Worm (Caenorhabditis elegans): ENCODE results near the gene fat-4.
"Not testable (repeated sequence)": the region's sequence is repeated elsewhere in the genome, so short reads cannot be mapped to it uniquely, and the experiment has no call there.

fat-4 gene

DNA sequence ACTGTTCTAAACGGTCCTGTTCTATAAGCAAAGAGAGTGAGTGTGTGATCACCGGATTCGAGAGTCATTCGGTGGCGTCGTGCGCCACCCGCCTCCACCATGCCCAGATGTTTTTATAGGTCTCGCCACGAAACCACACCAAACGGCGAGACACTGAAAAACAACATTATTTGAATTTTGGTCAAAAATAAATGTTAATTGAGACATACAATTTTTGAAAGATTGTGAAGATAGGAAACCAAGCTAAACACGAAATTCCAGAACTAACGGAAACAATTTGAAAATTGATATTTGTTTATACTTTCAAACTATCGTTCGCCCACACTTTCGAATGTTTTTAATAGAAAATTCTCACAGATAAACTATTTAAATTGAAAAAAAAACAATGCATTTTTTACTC, 25.3 kb downstream of the fat-4 start, which contains the start of gene catp-6:
Gene catp-6, minus strand, starts transcription at position 101 of the 400 bp plus-strand sequence.
- TF ChIP-seq ztf-23 (GFP tag; IDR thresholded peaks at IDR 0.05) (no peak), ztf-29 (GFP tag; IDR thresholded peaks at IDR 0.05) (no peak)

DNA sequence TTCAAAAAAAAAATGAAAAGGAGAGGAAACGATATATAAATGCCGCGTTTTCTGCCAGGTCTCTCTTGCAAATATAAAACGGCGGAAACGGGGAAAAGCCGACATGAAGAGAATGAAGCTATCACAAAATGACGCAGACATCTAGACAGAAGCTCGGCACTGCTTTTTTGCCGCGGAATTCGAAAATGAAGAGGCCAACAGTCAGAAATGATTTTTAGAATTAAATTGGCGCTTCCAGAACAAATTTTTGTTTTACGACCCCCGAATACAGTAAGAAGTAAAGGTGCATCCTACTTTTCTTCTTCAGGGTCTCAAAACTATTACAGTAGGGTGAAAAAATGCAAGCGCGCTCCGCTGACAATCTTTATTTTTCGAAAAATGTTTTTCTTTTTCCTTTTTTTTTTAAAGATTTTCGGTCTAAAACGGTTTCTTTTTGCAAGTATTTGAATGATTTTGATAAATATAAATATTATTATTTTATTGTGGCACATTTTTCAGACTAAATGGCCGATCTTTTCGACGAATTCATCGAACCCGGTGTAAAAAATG, 26.0 kb downstream of the fat-4 start, which contains the start of gene mtr-4:
Gene mtr-4, plus strand, starts transcription at position 499 of the 549 bp plus-strand sequence.
- TF ChIP-seq cog-1 (tag; optimal IDR thresholded peaks at IDR 0.05) (no peak), med-1 (GFP tag; optimal IDR thresholded peaks at IDR 0.05; ENCODE audit: insufficient read depth) (no peak), ztf-29 (GFP tag; IDR thresholded peaks at IDR 0.05) (peak; percentile 64; the same call in 1 of the 2 replicates)

DNA sequence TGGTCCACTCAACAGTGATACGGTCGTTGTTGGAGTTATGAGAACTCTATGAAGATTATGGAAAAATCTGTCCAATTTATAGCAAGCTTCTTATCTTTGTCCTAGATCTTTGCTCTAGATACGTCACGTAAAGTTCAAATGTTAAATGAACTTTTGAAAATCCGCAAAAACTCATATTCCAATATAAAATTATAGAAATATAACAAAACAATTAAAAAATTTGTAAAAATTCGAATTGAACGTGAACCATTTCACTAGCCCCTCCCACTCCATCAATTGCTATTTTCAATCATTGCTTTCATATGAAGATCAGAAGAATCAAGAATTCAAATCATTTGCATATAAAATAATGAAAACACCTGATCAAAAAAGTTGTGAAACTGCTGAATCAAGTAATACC, 33.4 kb downstream of the fat-4 start, which contains the start of gene kin-21:
Gene kin-21, plus strand, starts transcription at position 301 of the 400 bp plus-strand sequence.
- TF ChIP-seq T22C8.4 (GFP tag; IDR thresholded peaks at IDR 0.05): no peak
- TF ChIP-seq flt-1 (GFP tag; IDR thresholded peaks at IDR 0.05): no peak
- TF ChIP-seq tab-1 (GFP tag; IDR thresholded peaks at IDR 0.05): no peak

ce11 chrIV:9833337-9833736, 34.1 kb downstream of the fat-4 start:
- TF ChIP-seq cog-1 (tag; optimal IDR thresholded peaks at IDR 0.05): no peak
- TF ChIP-seq ref-1 (GFP tag; conservative IDR thresholded peaks at IDR 0.05): no peak
- TF ChIP-seq ztf-29 (GFP tag; IDR thresholded peaks at IDR 0.05): no peak
- TF ChIP-seq flt-1 (GFP tag; IDR thresholded peaks at IDR 0.05): no peak
- no peak for TF ChIP-seq ztf-23 (GFP tag; IDR thresholded peaks at IDR 0.05)
- TF ChIP-seq klf-2 (GFP tag; conservative IDR thresholded peaks at IDR 0.05): no peak
- TF ChIP-seq tab-1 (GFP tag; IDR thresholded peaks at IDR 0.05): no peak
- TF ChIP-seq med-1 (GFP tag; optimal IDR thresholded peaks at IDR 0.05; ENCODE audit: insufficient read depth): no peak
- TF ChIP-seq T22C8.4 (GFP tag; IDR thresholded peaks at IDR 0.05): no peak

ce11 chrIV:9836317-9836716, 37.1 kb downstream of the fat-4 start, which contains the start of gene msp-81:
TSS of gene msp-81 (minus strand) at chrIV:9836417.
- TF ChIP-seq klf-2 (GFP tag; conservative IDR thresholded peaks at IDR 0.05) (no peak), cog-1 (tag; optimal IDR thresholded peaks at IDR 0.05) (no peak), tab-1 (GFP tag; IDR thresholded peaks at IDR 0.05) (no peak), med-1 (GFP tag; optimal IDR thresholded peaks at IDR 0.05; ENCODE audit: insufficient read depth) (no peak), ref-1 (GFP tag; conservative IDR thresholded peaks at IDR 0.05) (no peak), T22C8.4 (GFP tag; IDR thresholded peaks at IDR 0.05) (no peak), flt-1 (GFP tag; IDR thresholded peaks at IDR 0.05) (no peak), ztf-23 (GFP tag; IDR thresholded peaks at IDR 0.05) (no peak), ztf-29 (GFP tag; IDR thresholded peaks at IDR 0.05) (no peak)

- TF ChIP-seq ztf-23 (GFP tag; IDR thresholded peaks at IDR 0.05); med-1 (GFP tag; optimal IDR thresholded peaks at IDR 0.05; ENCODE audit: insufficient read depth); klf-2 (GFP tag; conservative IDR thresholded peaks at IDR 0.05): not testable (repeated sequence)
Observed at ce11 chrIV:9837349-9837748, 38.1 kb downstream of the fat-4 start, which contains the start of gene msp-10. TSS of gene msp-10 (plus strand) at chrIV:9837649.

- TF ChIP-seq ref-1 (GFP tag; conservative IDR thresholded peaks at IDR 0.05) (no peak), tab-1 (GFP tag; IDR thresholded peaks at IDR 0.05) (no peak)
Observed at ce11 chrIV:9840984-9841590, 41.9 kb downstream of the fat-4 start, which contains the start of the genes kin-24 and msp-56. TSS of gene kin-24 (minus strand) at chrIV:9841084. TSS of gene msp-56 (plus strand) at chrIV:9841540.

DNA sequence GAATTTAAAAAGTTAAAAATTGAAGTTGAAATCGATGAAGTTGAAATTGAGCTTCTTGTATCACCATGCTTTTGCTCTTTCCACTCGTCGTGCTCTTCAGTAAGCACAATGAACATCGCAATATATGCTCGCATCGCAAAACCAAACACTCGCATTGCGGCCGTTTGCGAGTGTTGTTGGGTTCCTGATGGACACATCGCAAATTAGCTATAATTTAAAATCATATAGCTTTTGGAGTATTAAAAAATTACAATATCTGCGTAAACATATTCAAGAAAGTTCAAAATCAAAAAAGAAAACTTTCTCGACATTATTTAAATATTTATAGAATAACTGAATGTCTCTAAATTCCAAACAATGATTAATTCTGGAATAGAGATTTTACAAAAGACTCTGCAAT, 42.8 kb downstream of the fat-4 start, which contains the start of gene K07F5.17:
Gene K07F5.17, plus strand, starts transcription at position 301 of the 400 bp plus-strand sequence.
- no peak for TF ChIP-seq T22C8.4 (GFP tag; IDR thresholded peaks at IDR 0.05)

- TF ChIP-seq klf-2 (GFP tag; conservative IDR thresholded peaks at IDR 0.05) (no peak), T22C8.4 (GFP tag; IDR thresholded peaks at IDR 0.05) (no peak), flt-1 (GFP tag; IDR thresholded peaks at IDR 0.05) (no peak), ref-1 (GFP tag; conservative IDR thresholded peaks at IDR 0.05) (no peak), ztf-23 (GFP tag; IDR thresholded peaks at IDR 0.05) (no peak), tab-1 (GFP tag; IDR thresholded peaks at IDR 0.05) (no peak), cog-1 (tag; optimal IDR thresholded peaks at IDR 0.05) (no peak), med-1 (GFP tag; optimal IDR thresholded peaks at IDR 0.05; ENCODE audit: insufficient read depth) (no peak), ztf-29 (GFP tag; IDR thresholded peaks at IDR 0.05) (no peak)
Observed at ce11 chrIV:9843760-9844159, 44.5 kb downstream of the fat-4 start, which contains the start of gene nspd-2. TSS of gene nspd-2 (plus strand) at chrIV:9844060.

DNA sequence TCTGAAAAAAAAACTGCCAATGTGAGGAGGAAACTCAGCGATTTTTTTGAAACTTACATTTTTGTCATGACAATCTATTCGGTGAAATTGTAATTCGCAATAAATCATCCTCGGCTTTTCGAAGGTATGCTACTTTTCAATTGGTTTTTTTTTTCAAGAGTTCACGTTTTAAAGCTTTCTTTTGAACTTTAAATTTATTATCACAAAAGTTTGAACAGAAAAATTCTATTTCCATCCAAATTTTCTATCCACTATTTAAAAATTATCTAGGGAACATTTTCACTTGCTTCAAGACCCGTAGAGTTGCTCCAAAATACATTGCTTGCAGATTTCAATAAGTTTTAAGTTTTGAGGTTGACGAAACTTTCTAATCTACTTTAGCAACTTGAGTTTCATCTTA, 47.3 kb downstream of the fat-4 start, which contains the start of gene K07F5.6:
Gene K07F5.6, minus strand, starts transcription at position 101 of the 400 bp plus-strand sequence.
- TF ChIP-seq klf-2 (GFP tag; conservative IDR thresholded peaks at IDR 0.05) (no peak), T22C8.4 (GFP tag; IDR thresholded peaks at IDR 0.05) (no peak), cog-1 (tag; optimal IDR thresholded peaks at IDR 0.05) (no peak), ref-1 (GFP tag; conservative IDR thresholded peaks at IDR 0.05) (no peak), med-1 (GFP tag; optimal IDR thresholded peaks at IDR 0.05; ENCODE audit: insufficient read depth) (no peak), ztf-29 (GFP tag; IDR thresholded peaks at IDR 0.05) (no peak), ztf-23 (GFP tag; IDR thresholded peaks at IDR 0.05) (no peak), flt-1 (GFP tag; IDR thresholded peaks at IDR 0.05) (no peak), tab-1 (GFP tag; IDR thresholded peaks at IDR 0.05) (no peak)

- TF ChIP-seq klf-2 (GFP tag; conservative IDR thresholded peaks at IDR 0.05): no peak
- no peak for TF ChIP-seq ref-1 (GFP tag; conservative IDR thresholded peaks at IDR 0.05)
Observed at ce11 chrIV:9848075-9848474, 48.8 kb downstream of the fat-4 start, which contains the start of gene K07F5.7. TSS of gene K07F5.7 (minus strand) at chrIV:9848175.
